Worm (Caenorhabditis elegans) whole organism, L4 larva: ENCODE data around the gene C35D6.13.

Source experiments
- T20F7.1 ChIP-seq: fragments of 200-800 bp; sonication (Bioruptor generic); optimal IDR thresholded peaks from 2 replicates; lab custom pipeline; 2018; ENCODE audit warnings: mild to moderate bottlenecking, missing genetic modification characterization, missing compliant biosample characterization
- Y48G9A.11 ChIP-seq: fragments of 200-800 bp; sonication (Bioruptor generic); IDR thresholded peaks from 2 replicates; pipeline ENCODE4 v1.3.6; 2022; ENCODE audit warnings: missing genetic modification reagents, missing genetic modification characterization, missing compliant biosample characterization
- ama-1 ChIP-seq: fragments of 150-350 bp; optimal IDR thresholded peaks from 2 replicates; lab custom pipeline; 2014; ENCODE audit warnings: inconsistent platforms, mixed read lengths
- ceh-32 ChIP-seq: sonication (generic microtip); optimal IDR thresholded peaks from 2 replicates; lab custom pipeline; 2016; ENCODE audit warnings: mild to moderate bottlenecking, missing genetic modification characterization, missing compliant biosample characterization; ENCODE audit not compliant: poor library complexity
- ceh-44 ChIP-seq: fragments of 200-800 bp; sonication (Bioruptor generic); IDR thresholded peaks from 2 replicates; pipeline ENCODE4 v1.3.6; 2022; ENCODE audit warnings: missing genetic modification reagents, missing genetic modification characterization, missing compliant biosample characterization
- ceh-62 ChIP-seq: sonication (generic microtip); optimal IDR thresholded peaks from 2 replicates; lab custom pipeline; 2017; ENCODE audit warnings: missing biosample characterization, missing genetic modification characterization
- daf-12 ChIP-seq: fragments of 150-350 bp; optimal IDR thresholded peaks from 2 replicates; lab custom pipeline; 2014; ENCODE audit warnings: missing biosample characterization, missing genetic modification reagents, missing genetic modification characterization
- daf-16 ChIP-seq, 3 experiments: sonication (generic microtip); optimal IDR thresholded peaks; 2 replicates each; lab custom pipeline; 2016 to 2017; ENCODE audit warnings: missing genetic modification characterization in 3 of 3, missing genetic modification reagents in 3 of 3, mild to moderate bottlenecking in 2 of 3, missing compliant biosample characterization in 2 of 3, missing biosample characterization in 1 of 3, moderate library complexity in 1 of 3
- dpl-1 ChIP-seq: fragments of 150-350 bp; optimal IDR thresholded peaks from 2 replicates; lab custom pipeline; 2014; ENCODE audit warnings: missing biosample characterization, missing genetic modification reagents, missing genetic modification characterization
- fkh-10 ChIP-seq: fragments of 150-350 bp; optimal IDR thresholded peaks from 2 replicates; lab custom pipeline; 2014; ENCODE audit warnings: missing biosample characterization, missing genetic modification reagents, missing genetic modification characterization
- fos-1 ChIP-seq: fragments of 150-350 bp; optimal IDR thresholded peaks from 2 replicates; lab custom pipeline; 2014; ENCODE audit warnings: missing biosample characterization, missing genetic modification characterization
- hif-1 ChIP-seq, 2 experiments: sonication (generic microtip); optimal IDR thresholded peaks; 2 replicates each; lab custom pipeline; 2016 to 2017; ENCODE audit warnings: missing compliant biosample characterization in 2 of 2, missing genetic modification characterization in 2 of 2, missing genetic modification reagents in 2 of 2, missing genotype in 2 of 2, mild to moderate bottlenecking in 1 of 2
- lin-29 ChIP-seq: fragments of 200-800 bp; sonication (Bioruptor generic); IDR thresholded peaks from 2 replicates; pipeline ENCODE4 v1.3.6; 2022; ENCODE audit warnings: missing genetic modification reagents, missing genetic modification characterization, missing compliant biosample characterization
- madf-5 ChIP-seq, 2 experiments: fragments of 200-800 bp; sonication (Bioruptor generic); IDR thresholded peaks; 2 replicates each; pipeline ENCODE4 v1.3.6; 2022; ENCODE audit warnings: missing compliant biosample characterization in 2 of 2, missing genetic modification characterization in 2 of 2
- mep-1 ChIP-seq: fragments of 150-350 bp; sonication (generic microtip); optimal IDR thresholded peaks from 3 replicates; lab custom pipeline; 2014; ENCODE audit warnings: missing biosample characterization, missing genetic modification characterization
- mes-2 ChIP-seq: sonication (generic microtip); optimal IDR thresholded peaks from 2 replicates; lab custom pipeline; 2016; ENCODE audit warnings: missing genotype, mild to moderate bottlenecking, missing genetic modification characterization, missing compliant biosample characterization; ENCODE audit not compliant: poor library complexity, severe bottlenecking
- nhr-111 ChIP-seq: fragments of 200-800 bp; sonication (Bioruptor generic); optimal IDR thresholded peaks from 2 replicates; lab custom pipeline; 2018; ENCODE audit warnings: mild to moderate bottlenecking, missing genetic modification characterization, missing compliant biosample characterization
- nhr-77 ChIP-seq: fragments of 150-350 bp; optimal IDR thresholded peaks from 2 replicates; lab custom pipeline; 2014; ENCODE audit warnings: missing biosample characterization, missing genetic modification characterization
- set-16 ChIP-seq: fragments of 200-800 bp; sonication (Bioruptor generic); IDR thresholded peaks from 2 replicates; pipeline ENCODE4 v1.3.6; 2022; ENCODE audit warnings: missing genetic modification reagents, missing genetic modification characterization, missing compliant biosample characterization
- snpc-1.2 ChIP-seq: fragments of 200-800 bp; sonication (Bioruptor generic); IDR thresholded peaks from 2 replicates; pipeline ENCODE4 v1.3.6; 2022; ENCODE audit warnings: missing genetic modification reagents, missing genetic modification characterization, missing compliant biosample characterization
- spr-3 ChIP-seq: fragments of 200-800 bp; sonication (Bioruptor generic); optimal IDR thresholded peaks from 2 replicates; lab custom pipeline; 2018; ENCODE audit warnings: mild to moderate bottlenecking, missing genetic modification characterization, missing compliant biosample characterization
- ztf-11 ChIP-seq: fragments of 150-350 bp; optimal IDR thresholded peaks from 2 replicates; lab custom pipeline; 2014; ENCODE audit warnings: missing biosample characterization, missing genetic modification characterization

Gene C35D6.13

DNA sequence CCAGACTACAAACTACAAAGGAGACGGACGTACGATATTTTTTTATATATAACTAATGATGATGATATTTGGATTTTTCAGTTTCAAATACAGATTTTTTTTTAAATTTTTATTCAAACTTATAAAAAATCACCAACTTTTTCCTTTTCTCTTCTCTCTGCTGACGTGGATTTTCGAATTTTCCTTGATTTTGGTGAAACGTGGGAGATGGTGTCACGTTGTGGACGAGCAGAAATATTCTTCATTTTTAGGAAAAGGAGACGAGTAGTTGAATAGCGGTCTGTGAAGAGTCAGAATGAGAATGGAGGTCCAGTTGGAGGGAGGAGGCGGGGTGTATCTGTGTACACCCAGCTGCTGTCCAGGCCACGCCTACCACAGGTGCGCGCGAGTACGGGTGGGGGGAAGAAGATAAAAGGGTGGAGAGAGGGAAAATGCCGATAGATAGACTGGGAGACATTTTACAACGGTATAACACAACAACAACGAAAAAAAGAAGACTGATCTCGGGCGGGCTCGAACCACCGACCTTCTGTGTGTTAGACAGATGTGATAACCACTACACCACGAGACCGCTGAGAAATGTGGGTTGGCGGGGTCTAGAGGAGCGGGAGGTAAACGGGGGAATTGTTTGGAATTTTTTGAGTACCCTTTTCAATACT lies 45.2 kb downstream of the C35D6.13 start, which contains the start of gene Y7A9D.1 (continued):
- TF ChIP-seq mep-1 (tag; lab: Kevin White, UChicago) (peak; percentile 75), daf-12 (tag; lab: Kevin White, UChicago) (no peak), fos-1 (tag; lab: Kevin White, UChicago) (no peak), nhr-77 (tag; lab: Kevin White, UChicago) (no peak), spr-3 (GFP tag; lab: Kevin White, UChicago) (peak; percentile 65), ama-1 (lab: Kevin White, UChicago) (no peak), daf-16 (GFP tag; optimal IDR thresholded peaks at IDR 0.05; lab: Kevin White, UChicago) (peak; percentile 15 to 30), daf-16 (tag; optimal IDR thresholded peaks at IDR 0.05; lab: Kevin White, UChicago) (peak; percentile 39), fkh-10 (GFP tag; lab: Kevin White, UChicago) (no peak), T20F7.1 (GFP tag; lab: Kevin White, UChicago) (no peak), lin-29 (no peak), ceh-62 (tag; lab: Kevin White, UChicago) (no peak), madf-5 (GFP tag; IDR thresholded peaks at IDR 0.05; lab: Robert Waterston, UW) (no peak), ztf-11 (tag; lab: Kevin White, UChicago) (no peak), hif-1 (tag; optimal IDR thresholded peaks at IDR 0.05; lab: Kevin White, UChicago) (no peak), dpl-1 (GFP tag; lab: Kevin White, UChicago) (peak; percentile 30), ceh-32 (tag; lab: Kevin White, UChicago) (no peak), mes-2 (no peak), ceh-44 (peak; percentile 62; the same call in 1 of the 2 replicates)

DNA sequence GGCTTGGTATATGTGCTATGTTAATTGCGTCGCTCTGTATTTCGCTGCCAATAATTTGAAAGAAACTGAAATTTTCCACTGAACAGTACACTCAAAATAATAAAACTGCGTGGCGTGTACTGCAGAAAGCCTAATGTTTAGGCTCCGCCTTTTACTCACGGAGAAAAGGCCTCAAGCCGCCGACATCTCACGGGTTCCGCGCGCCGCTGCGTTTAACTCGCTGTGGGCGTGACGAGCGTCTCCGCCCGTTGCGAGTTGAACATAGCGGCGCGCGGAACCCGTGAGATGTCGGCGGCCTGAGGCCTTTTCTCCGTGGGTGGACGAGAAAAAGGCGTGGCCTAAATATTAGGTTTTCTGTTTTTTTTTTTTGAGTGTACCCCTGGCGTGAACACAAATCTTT lies 47.8 kb downstream of the C35D6.13 start:
- TF ChIP-seq nhr-111 (no peak), set-16 (peak; percentile 48), Y48G9A.11 (GFP tag; lab: Robert Waterston, UW) (no peak), snpc-1.2 (GFP tag; lab: Robert Waterston, UW) (peak; percentile 64; the same call in 1 of the 2 replicates)
